Worm (Caenorhabditis elegans) whole organism, mixed stage, embryonic: Measurements from ENCODE around the gene F46C3.6.

Experiments used
- ceh-83 ChIP-seq: fragments of 200-800 bp; sonication (Bioruptor generic); optimal IDR thresholded peaks from 2 replicates; lab custom pipeline; 2018; ENCODE audit warnings: mild to moderate bottlenecking, missing genetic modification characterization, missing compliant biosample characterization
- ces-1 ChIP-seq: fragments of 150-350 bp; optimal IDR thresholded peaks from 2 replicates; lab custom pipeline; 2014; ENCODE audit warnings: missing biosample characterization, missing genetic modification reagents, missing genetic modification characterization
- elt-1 ChIP-seq: sonication (generic microtip); optimal IDR thresholded peaks from 2 replicates; lab custom pipeline; 2017; ENCODE audit warnings: missing genetic modification characterization, mild to moderate bottlenecking, missing compliant biosample characterization, antibody characterized with exemption, moderate library complexity, borderline replicate concordance; ENCODE audit not compliant: insufficient read depth
- flh-1 ChIP-seq: fragments of 200-800 bp; sonication (Bioruptor generic); optimal IDR thresholded peaks from 2 replicates; lab custom pipeline; 2018; ENCODE audit warnings: mild to moderate bottlenecking, missing genetic modification characterization, moderate library complexity, missing compliant biosample characterization
- lin-13 ChIP-seq: fragments of 150-350 bp; optimal IDR thresholded peaks from 2 replicates; lab custom pipeline; 2014; ENCODE audit warnings: missing biosample characterization, missing genetic modification characterization
- lsy-2 ChIP-seq: fragments of 150-350 bp; optimal IDR thresholded peaks from 2 replicates; lab custom pipeline; 2014; ENCODE audit warnings: missing biosample characterization, missing genetic modification characterization
- mep-1 ChIP-seq: fragments of 150-350 bp; optimal IDR thresholded peaks from 2 replicates; lab custom pipeline; 2017; ENCODE audit warnings: missing biosample characterization, missing genetic modification reagents, missing genetic modification characterization, inconsistent platforms
- pha-4 ChIP-seq: fragments of 150-350 bp; optimal IDR thresholded peaks from 2 replicates; lab custom pipeline; 2018; ENCODE audit warnings: missing biosample characterization, missing genetic modification reagents, missing genetic modification characterization
- sem-2 ChIP-seq: fragments of 200-800 bp; sonication (Bioruptor generic); optimal IDR thresholded peaks from 2 replicates; lab custom pipeline; 2018; ENCODE audit warnings: mild to moderate bottlenecking, missing genetic modification characterization, missing compliant biosample characterization
- snpc-4 ChIP-seq: fragments of 150-350 bp; optimal IDR thresholded peaks from 2 replicates; lab custom pipeline; 2014; ENCODE audit warnings: missing biosample characterization, missing genetic modification characterization
- unc-39 ChIP-seq: fragments of 150-350 bp; optimal IDR thresholded peaks from 2 replicates; lab custom pipeline; 2014; ENCODE audit warnings: missing biosample characterization, missing genetic modification characterization
- unc-62 ChIP-seq: fragments of 150-350 bp; optimal IDR thresholded peaks from 2 replicates; lab custom pipeline; 2014; ENCODE audit warnings: missing biosample characterization, missing genetic modification reagents, missing genetic modification characterization

ce11 chrX:11465215-11465614 is 45.3 kb upstream of the F46C3.6 start, which contains the start of gene lin-14:
- TF ChIP-seq pha-4 (tag; lab: Kevin White, UChicago), result peak; percentile 8
- TF ChIP-seq ces-1 (GFP tag; lab: Kevin White, UChicago), result peak; percentile 33
- peak; percentile 5 for TF ChIP-seq lsy-2 (tag; lab: Kevin White, UChicago)
- TF ChIP-seq ceh-83, result no peak
- TF ChIP-seq unc-62 (GFP tag; lab: Kevin White, UChicago), result peak; percentile 34
- TF ChIP-seq sem-2 (GFP tag; lab: Kevin White, UChicago), result no peak
- TF ChIP-seq mep-1 (tag; lab: Kevin White, UChicago), result peak; percentile 10
- TF ChIP-seq unc-39 (tag; lab: Kevin White, UChicago), result no peak
- no peak for TF ChIP-seq snpc-4 (tag; lab: Kevin White, UChicago)
- TF ChIP-seq lin-13 (tag; lab: Kevin White, UChicago), result no peak
- TF ChIP-seq flh-1 (GFP tag; lab: Kevin White, UChicago), result no peak
- no peak for TF ChIP-seq elt-1
